Fruit fly (Drosophila melanogaster): ENCODE results near the gene Wbp2.

DNA sequence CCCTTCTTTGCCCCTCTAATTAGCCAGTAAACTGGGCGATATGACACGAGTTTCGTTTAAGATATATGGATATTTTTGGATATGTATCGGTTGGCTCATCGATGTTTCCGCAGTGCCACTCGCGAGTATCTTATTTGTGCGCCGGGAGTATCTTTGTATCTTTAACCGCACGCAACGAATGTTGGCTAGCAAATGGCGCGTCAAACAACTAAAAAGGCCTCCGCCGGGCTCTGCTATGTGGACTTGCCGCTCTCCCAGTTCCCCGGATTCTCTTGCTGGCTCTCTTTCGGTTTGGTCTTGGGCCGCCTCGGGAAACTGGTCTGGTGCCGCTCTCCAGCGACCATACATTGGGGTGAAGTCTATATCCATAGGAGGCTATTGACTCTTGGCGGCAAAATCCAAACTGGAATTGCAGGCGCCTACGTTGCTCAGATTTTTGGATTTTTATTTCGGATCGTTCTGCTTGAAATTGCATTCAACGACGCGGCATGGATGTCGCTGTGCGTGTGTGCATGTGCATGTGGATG lies 17.5 kb upstream of the Wbp2 start:
- TF ChIP-seq lola (GFP tag; optimal IDR thresholded peaks at IDR 0.05) = no peak
- TF ChIP-seq Jra (GFP tag; optimal IDR thresholded peaks at IDR 0.05) = no peak
- no peak for TF ChIP-seq fru (GFP tag; optimal IDR thresholded peaks at IDR 0.05)
- peak; percentile 21 for TF ChIP-seq OdsH (GFP tag; optimal IDR thresholded peaks at IDR 0.05)
- TF ChIP-seq Rel (GFP tag; optimal IDR thresholded peaks at IDR 0.05) = no peak
- TF ChIP-seq Rel (tag; optimal IDR thresholded peaks at IDR 0.05) = no peak
- TF ChIP-seq psq (GFP tag; optimal IDR thresholded peaks at IDR 0.05) = no peak
- peak; percentile 10 for TF ChIP-seq CrebA (GFP tag; optimal IDR thresholded peaks at IDR 0.05; ENCODE audit: borderline replicate concordance)
- no peak for TF ChIP-seq Hnf4 (GFP tag; optimal IDR thresholded peaks at IDR 0.05)
- TF ChIP-seq jim (GFP tag; optimal IDR thresholded peaks at IDR 0.05) = no peak
- no peak for TF ChIP-seq Abd-B (GFP tag; optimal IDR thresholded peaks at IDR 0.05)
- TF ChIP-seq Hr78 (GFP tag; optimal IDR thresholded peaks at IDR 0.05) = no peak
- TF ChIP-seq dsf (GFP tag; optimal IDR thresholded peaks at IDR 0.05; ENCODE audit: borderline replicate concordance) = no peak

Data from whole organism, wandering third instar larva.